Worm (Caenorhabditis elegans): ENCODE measurements around the gene nhx-4.

The nhx-4 gene

DNA sequence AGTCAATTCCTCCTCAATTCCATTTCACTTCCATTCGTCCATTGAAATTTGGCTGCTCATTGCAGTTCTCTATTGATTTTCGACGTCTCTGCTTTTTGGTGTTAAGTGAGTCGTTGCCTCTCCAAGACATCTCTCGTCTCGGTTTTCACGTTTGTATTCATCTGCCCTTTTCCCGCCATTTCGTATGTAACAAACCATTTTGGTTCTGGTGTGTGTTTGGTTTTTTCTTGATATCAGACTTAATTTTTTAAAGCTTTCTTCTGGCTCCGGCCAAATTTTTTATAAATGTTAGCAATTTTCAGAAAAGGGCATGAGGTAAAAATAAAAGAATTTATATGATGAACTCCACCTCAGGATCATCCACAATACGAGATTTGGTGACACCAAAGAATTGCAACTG, 21.3 kb downstream of the nhx-4 start, which contains the start of gene C16E9.2:
TSS of gene C16E9.2 (plus strand) at position 301 of the 400 bp plus-strand sequence.
- TF ChIP-seq ztf-25 (GFP tag; IDR thresholded peaks at IDR 0.05) (no peak), Y95B8A.8 (GFP tag; IDR thresholded peaks at IDR 0.05) (no peak), snpc-4 (GFP tag; optimal IDR thresholded peaks at IDR 0.05) (no peak), snpc-4 (tag; optimal IDR thresholded peaks at IDR 0.05) (no peak), nhr-27 (tag; optimal IDR thresholded peaks at IDR 0.05) (no peak), repo-1 (tag; optimal IDR thresholded peaks at IDR 0.05) (no peak)

DNA sequence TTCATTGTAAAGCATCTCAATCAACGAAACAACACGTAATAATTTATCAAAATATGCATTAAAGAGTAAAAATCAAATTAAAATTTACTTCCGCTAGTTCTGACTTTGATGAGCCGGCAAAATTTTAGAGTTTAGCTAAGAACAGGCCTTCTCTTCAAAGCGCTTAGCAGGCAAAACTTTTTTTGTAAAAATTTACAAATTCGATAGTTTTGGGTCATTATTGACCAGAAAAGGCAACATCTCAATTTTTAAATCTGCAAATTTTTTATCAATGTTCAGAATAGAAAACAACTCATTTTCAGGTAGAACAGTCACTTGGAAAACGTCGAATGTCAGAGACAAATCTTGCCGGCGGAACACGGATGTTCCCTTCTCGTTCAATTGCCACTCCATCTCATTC, 23.7 kb downstream of the nhx-4 start:
- TF ChIP-seq unc-130 (GFP tag; optimal IDR thresholded peaks at IDR 0.05) (no peak), snpc-1.1 (tag; optimal IDR thresholded peaks at IDR 0.05; ENCODE audit: insufficient read depth) (no peak), ztf-22 (GFP tag; optimal IDR thresholded peaks at IDR 0.05) (no peak)

DNA sequence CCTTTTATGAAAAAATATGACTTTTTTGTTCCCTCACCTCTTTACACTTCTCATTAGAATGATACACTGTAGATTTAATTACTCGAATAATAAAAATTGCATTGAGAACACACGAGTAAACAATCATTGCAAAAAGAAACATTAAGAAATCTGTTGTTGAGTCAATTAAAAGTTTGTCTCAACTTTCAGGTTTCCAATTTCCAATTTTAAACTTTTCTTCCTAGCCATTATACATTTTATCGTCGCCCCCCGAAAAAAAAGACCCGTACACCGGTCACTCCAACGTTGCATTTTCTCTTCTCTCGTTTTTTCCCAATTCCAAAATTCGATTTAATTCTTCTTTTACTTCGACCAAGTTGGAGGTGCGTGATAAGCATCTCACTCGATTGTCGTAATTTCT, 25.8 kb downstream of the nhx-4 start, which contains the start of gene C16E9.1:
TSS of gene C16E9.1 (plus strand) at position 301 of the 400 bp plus-strand sequence.
- TF ChIP-seq B0019.2 (GFP tag; conservative IDR thresholded peaks at IDR 0.05) (no peak), tbp1 (GFP tag; optimal IDR thresholded peaks at IDR 0.05) (no peak), nhr-90 (tag; optimal IDR thresholded peaks at IDR 0.05) (no peak), lin-26 (GFP tag; IDR thresholded peaks at IDR 0.05) (no peak), let-607 (tag; optimal IDR thresholded peaks at IDR 0.05) (no peak)

DNA sequence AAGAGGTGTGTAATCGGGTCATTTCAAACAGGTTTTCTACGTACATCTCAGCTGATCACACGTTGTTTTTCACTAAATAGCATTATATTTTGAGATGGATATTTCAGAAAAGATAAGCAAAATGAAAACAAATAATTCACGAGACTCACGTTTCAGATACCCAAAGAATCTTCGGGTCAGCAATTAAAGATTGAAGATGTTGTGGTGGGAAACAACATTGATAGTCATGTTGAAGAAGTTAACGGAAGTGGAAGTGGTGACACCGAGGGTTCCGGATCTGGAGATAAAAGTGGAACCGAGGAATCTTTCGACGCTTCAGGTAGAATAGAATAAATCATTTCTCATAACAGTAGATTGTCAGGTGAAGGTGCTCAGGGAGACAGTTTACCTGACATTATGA, 26.7 kb downstream of the nhx-4 start:
- no peak for TF ChIP-seq lsy-27 (tag; optimal IDR thresholded peaks at IDR 0.05; ENCODE audit: borderline replicate concordance, insufficient read depth)
- TF ChIP-seq pbrm-1 (GFP tag; IDR thresholded peaks at IDR 0.05) = no peak
- no peak for TF ChIP-seq xnd-1 (tag; optimal IDR thresholded peaks at IDR 0.05)
- TF ChIP-seq tbx-9 (tag; optimal IDR thresholded peaks at IDR 0.05; ENCODE audit: borderline replicate concordance) = no peak
- no peak for TF ChIP-seq ztf-3 (GFP tag; optimal IDR thresholded peaks at IDR 0.05)
- no peak for TF ChIP-seq madf-6 (GFP tag; IDR thresholded peaks at IDR 0.05)
- TF ChIP-seq ztf-6 (GFP tag; IDR thresholded peaks at IDR 0.05) = no peak
- no peak for TF ChIP-seq nhr-179 (tag; optimal IDR thresholded peaks at IDR 0.05)
- no peak for TF ChIP-seq B0035.1 (tag; optimal IDR thresholded peaks at IDR 0.05)
- TF ChIP-seq nhr-90 (tag; optimal IDR thresholded peaks at IDR 0.05) = no peak

DNA sequence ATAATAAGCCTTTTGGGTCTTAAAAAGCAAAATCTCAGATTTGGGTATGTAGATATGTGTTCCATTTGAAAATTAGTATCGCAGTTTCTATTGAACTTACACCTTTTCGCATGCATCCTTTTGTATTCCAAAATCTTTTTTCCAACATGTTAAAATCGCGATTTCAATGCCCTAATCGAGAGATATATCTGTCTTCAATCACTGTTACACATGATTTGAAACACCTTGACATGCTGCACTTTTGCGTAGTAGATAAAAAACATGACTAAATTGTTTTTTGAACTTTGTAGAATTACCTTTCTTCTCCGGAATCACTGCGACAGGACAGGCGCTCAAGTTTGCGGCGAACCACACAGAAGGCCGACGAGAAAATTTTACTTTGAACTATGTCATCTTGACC, 27.6 kb downstream of the nhx-4 start:
- TF ChIP-seq cebp-1 (GFP tag; IDR thresholded peaks at IDR 0.05) (no peak), cebp-1 (tag; optimal IDR thresholded peaks at IDR 0.05) (no peak), F10E7.11 (tag; optimal IDR thresholded peaks at IDR 0.05) (no peak), aptf-3 (GFP tag; IDR thresholded peaks at IDR 0.05) (no peak), ceh-40 (GFP tag; IDR thresholded peaks at IDR 0.05) (no peak), nhr-90 (tag; optimal IDR thresholded peaks at IDR 0.05) (no peak), attf-3 (GFP tag; conservative IDR thresholded peaks at IDR 0.05) (no peak), bed-2 (GFP tag; IDR thresholded peaks at IDR 0.05) (no peak), lin-54 (GFP tag; optimal IDR thresholded peaks at IDR 0.05) (no peak), lsy-27 (tag; optimal IDR thresholded peaks at IDR 0.05; ENCODE audit: borderline replicate concordance, insufficient read depth) (no peak), lir-1 (GFP tag; conservative IDR thresholded peaks at IDR 0.05) (no peak), atf-7 (tag; optimal IDR thresholded peaks at IDR 0.05) (no peak), Y95B8A.8 (GFP tag; IDR thresholded peaks at IDR 0.05) (no peak), egl-44 (GFP tag; IDR thresholded peaks at IDR 0.05) (no peak), C17E4.6 (GFP tag; IDR thresholded peaks at IDR 0.05) (no peak)

Data from whole organism, young adult.